Fruit fly (Drosophila melanogaster) whole organism, embryonic: ENCODE data around the gene kek6.
A peak's percentile ranks its signal among the peaks of the same experiment; 100 is the strongest.

Experiments
- Asciz ChIP-seq: fragments of 200-800 bp; sonication (Bioruptor generic); optimal IDR thresholded peaks from 2 replicates; lab custom pipeline; 2017; ENCODE audit warnings: missing biosample characterization, mild to moderate bottlenecking, missing genetic modification characterization, missing genetic modification reagents
- CG12299 ChIP-seq: fragments of 200-800 bp; sonication (Bioruptor generic); optimal IDR thresholded peaks from 2 replicates; lab custom pipeline; 2018; ENCODE audit warnings: missing biosample characterization, mild to moderate bottlenecking, missing genetic modification characterization
- CG12744 ChIP-seq: fragments of 200-800 bp; sonication (Bioruptor generic); optimal IDR thresholded peaks from 2 replicates; lab custom pipeline; 2016; ENCODE audit warnings: missing biosample characterization, missing genetic modification characterization
- CG15514 ChIP-seq: fragments of 200-800 bp; sonication (Bioruptor generic); optimal IDR thresholded peaks from 3 replicates; lab custom pipeline; 2017; ENCODE audit warnings: missing biosample characterization, missing genetic modification characterization, mild to moderate bottlenecking, moderate library complexity, missing genetic modification reagents
- CG15696 ChIP-seq: fragments of 200-800 bp; sonication (Bioruptor generic); optimal IDR thresholded peaks from 2 replicates; lab custom pipeline; 2019; ENCODE audit warnings: missing biosample characterization, mild to moderate bottlenecking, missing genetic modification characterization, moderate library complexity
- CG16815 ChIP-seq: fragments of 200-800 bp; sonication (Bioruptor generic); optimal IDR thresholded peaks from 3 replicates; lab custom pipeline; 2017; ENCODE audit warnings: missing biosample characterization, mild to moderate bottlenecking, missing genetic modification characterization
- CG17359 ChIP-seq: fragments of 200-800 bp; sonication (Bioruptor generic); optimal IDR thresholded peaks from 3 replicates; lab custom pipeline; 2018; ENCODE audit warnings: missing biosample characterization, mild to moderate bottlenecking, missing genetic modification characterization, moderate library complexity
- CG1832 ChIP-seq: fragments of 200-800 bp; sonication (Bioruptor generic); optimal IDR thresholded peaks from 2 replicates; lab custom pipeline; 2017; ENCODE audit warnings: missing biosample characterization, mild to moderate bottlenecking, missing genetic modification characterization, inconsistent platforms
- CG2199 ChIP-seq: fragments of 200-800 bp; sonication (Bioruptor generic); IDR thresholded peaks from 3 replicates; pipeline ENCODE4 v1.3.6; 2022; ENCODE audit warnings: missing biosample characterization, missing genetic modification characterization
- CG2889 ChIP-seq: fragments of 200-800 bp; sonication (Bioruptor generic); IDR thresholded peaks from 3 replicates; pipeline ENCODE4 v1.3.6; 2022; ENCODE audit warnings: missing biosample characterization, missing genetic modification characterization
- CG30403 ChIP-seq: fragments of 200-800 bp; sonication (Bioruptor generic); optimal IDR thresholded peaks from 3 replicates; lab custom pipeline; 2016; ENCODE audit warnings: missing biosample characterization, missing genetic modification characterization
- CG31441 ChIP-seq: fragments of 200-800 bp; sonication (Bioruptor generic); IDR thresholded peaks from 2 replicates; pipeline ENCODE4 v1.3.6; 2022; ENCODE audit warnings: missing biosample characterization, missing genetic modification characterization
- CG33213 ChIP-seq: fragments of 200-800 bp; sonication (Bioruptor generic); optimal IDR thresholded peaks from 3 replicates; lab custom pipeline; 2016; ENCODE audit warnings: missing biosample characterization, missing genetic modification characterization
- CG3726 ChIP-seq: fragments of 200-800 bp; sonication (Bioruptor generic); IDR thresholded peaks from 3 replicates; pipeline ENCODE4, ENCODE4 v1.3.6; 2022; ENCODE audit warnings: missing biosample characterization, missing genetic modification characterization
- CG4820 ChIP-seq: fragments of 200-800 bp; sonication (Bioruptor generic); optimal IDR thresholded peaks from 3 replicates; lab custom pipeline; 2016; ENCODE audit warnings: missing biosample characterization, missing genetic modification characterization
- CG5953 ChIP-seq: fragments of 200-800 bp; sonication (Bioruptor generic); IDR thresholded peaks from 2 replicates; pipeline ENCODE4 v1.3.6; 2022; ENCODE audit warnings: missing biosample characterization, missing genetic modification characterization
- CG6765 ChIP-seq: fragments of 200-800 bp; sonication (Bioruptor generic); optimal IDR thresholded peaks from 3 replicates; lab custom pipeline; 2017; ENCODE audit warnings: missing biosample characterization, mild to moderate bottlenecking, missing genetic modification characterization
- CG7963 ChIP-seq: fragments of 200-800 bp; sonication (Bioruptor generic); IDR thresholded peaks from 3 replicates; pipeline ENCODE4 v1.3.6; 2022; ENCODE audit warnings: missing biosample characterization, missing genetic modification characterization; ENCODE audit not compliant: partially characterized antibody
- CG8290 ChIP-seq, 3 experiments: fragments of 200-800 bp; sonication (Bioruptor generic); optimal IDR thresholded peaks; 2 replicates each; lab custom pipeline; 2016 to 2019; ENCODE audit warnings: missing biosample characterization in 3 of 3, missing genetic modification characterization in 3 of 3, mild to moderate bottlenecking in 2 of 3, moderate library complexity in 1 of 3
- CG9437 ChIP-seq: fragments of 200-800 bp; sonication (Bioruptor generic); optimal IDR thresholded peaks from 2 replicates; lab custom pipeline; 2018; ENCODE audit warnings: missing biosample characterization, mild to moderate bottlenecking, missing genetic modification characterization
- Chrac-16 ChIP-seq: fragments of 200-800 bp; sonication (Bioruptor generic); optimal IDR thresholded peaks from 3 replicates; lab custom pipeline; 2016; ENCODE audit warnings: missing biosample characterization, missing genetic modification characterization
- Dip3 ChIP-seq: fragments of 200-800 bp; sonication (Bioruptor generic); optimal IDR thresholded peaks from 3 replicates; lab custom pipeline; 2016; ENCODE audit warnings: missing biosample characterization, missing genetic modification characterization
- Gug ChIP-seq: fragments of 200-800 bp; sonication (Bioruptor generic); IDR thresholded peaks from 4 replicates; pipeline ENCODE4 v1.3.6; 2022; ENCODE audit warnings: missing biosample characterization, missing genetic modification characterization
- HmgZ ChIP-seq: fragments of 200-800 bp; sonication (Bioruptor generic); optimal IDR thresholded peaks from 2 replicates; lab custom pipeline; 2018; ENCODE audit warnings: missing biosample characterization, mild to moderate bottlenecking, missing genetic modification characterization
- Hmr ChIP-seq: fragments of 200-800 bp; sonication (Bioruptor generic); optimal IDR thresholded peaks from 3 replicates; lab custom pipeline; 2017; ENCODE audit warnings: mild to moderate bottlenecking, missing biosample characterization, missing genetic modification reagents, missing genetic modification characterization
- Hr3 ChIP-seq: fragments of 200-800 bp; sonication (Bioruptor generic); optimal IDR thresholded peaks from 3 replicates; lab custom pipeline; 2016; ENCODE audit warnings: missing biosample characterization, missing genetic modification characterization
- MTF-1 ChIP-seq: fragments of 200-800 bp; sonication (Bioruptor generic); optimal IDR thresholded peaks from 2 replicates; lab custom pipeline; 2018; ENCODE audit warnings: missing biosample characterization, mild to moderate bottlenecking, missing genetic modification characterization, borderline replicate concordance
- NC2α ChIP-seq: fragments of 200-800 bp; sonication (Bioruptor generic); optimal IDR thresholded peaks from 2 replicates; lab custom pipeline; 2016; ENCODE audit warnings: missing biosample characterization, missing genetic modification characterization
- Ptx1 ChIP-seq: fragments of 200-800 bp; sonication (Bioruptor generic); IDR thresholded peaks from 2 replicates; pipeline ENCODE4 v1.3.6; 2022; ENCODE audit warnings: missing biosample characterization, missing genetic modification characterization
- Spps ChIP-seq: fragments of 200-800 bp; sonication (Bioruptor generic); optimal IDR thresholded peaks from 2 replicates; lab custom pipeline; 2018; ENCODE audit warnings: missing biosample characterization, mild to moderate bottlenecking, missing genetic modification characterization
- Vsx1 ChIP-seq: fragments of 200-800 bp; sonication (Bioruptor generic); optimal IDR thresholded peaks from 2 replicates; lab custom pipeline; 2017; ENCODE audit warnings: missing biosample characterization, mild to moderate bottlenecking, missing genetic modification characterization, missing genetic modification reagents
- ara ChIP-seq: fragments of 200-800 bp; sonication (Bioruptor generic); IDR thresholded peaks from 2 replicates; pipeline ENCODE4 v1.3.6; 2022; ENCODE audit warnings: missing biosample characterization, missing genetic modification characterization
- bbx ChIP-seq: fragments of 200-800 bp; sonication (Bioruptor generic); IDR thresholded peaks from 2 replicates; pipeline ENCODE4 v1.3.6; 2022; ENCODE audit warnings: missing biosample characterization, missing genetic modification characterization; ENCODE audit not compliant: partially characterized antibody
- bcd ChIP-seq: fragments of 200-800 bp; sonication (Bioruptor generic); optimal IDR thresholded peaks from 2 replicates; lab custom pipeline; 2017; ENCODE audit warnings: missing biosample characterization, mild to moderate bottlenecking, missing genetic modification characterization
- crp ChIP-seq, 2 experiments: fragments of 200-800 bp; sonication (Bioruptor generic); optimal IDR thresholded peaks; 2 replicates in 1 of 2; 3 replicates in 1 of 2; lab custom pipeline; 2017; ENCODE audit warnings: missing biosample characterization in 2 of 2, missing genetic modification characterization in 2 of 2, mild to moderate bottlenecking in 1 of 2, moderate library complexity in 1 of 2
- dan ChIP-seq: fragments of 200-800 bp; sonication (Bioruptor generic); IDR thresholded peaks from 2 replicates; pipeline ENCODE4 v1.3.6; 2022; ENCODE audit warnings: missing biosample characterization, missing genetic modification characterization
- ftz-f1 ChIP-seq: fragments of 200-800 bp; sonication (Bioruptor generic); optimal IDR thresholded peaks from 2 replicates; lab custom pipeline; 2016; ENCODE audit warnings: missing biosample characterization, missing genetic modification characterization
- gro ChIP-seq: fragments of 200-800 bp; sonication (Bioruptor generic); optimal IDR thresholded peaks from 2 replicates; lab custom pipeline; 2016; ENCODE audit warnings: missing biosample characterization, missing genetic modification characterization
- hb ChIP-seq: fragments of 200-800 bp; sonication (Bioruptor generic); IDR thresholded peaks from 3 replicates; pipeline ENCODE4 v1.3.6; 2022; ENCODE audit warnings: missing biosample characterization, missing genetic modification characterization; ENCODE audit not compliant: partially characterized antibody
- kah ChIP-seq: fragments of 200-800 bp; sonication (Bioruptor generic); optimal IDR thresholded peaks from 2 replicates; lab custom pipeline; 2018; ENCODE audit warnings: missing biosample characterization, mild to moderate bottlenecking, missing genetic modification characterization
- mirr ChIP-seq: fragments of 200-800 bp; sonication (Bioruptor generic); optimal IDR thresholded peaks from 3 replicates; lab custom pipeline; 2018; ENCODE audit warnings: missing biosample characterization, mild to moderate bottlenecking, missing genetic modification characterization
- nerfin-2 ChIP-seq: fragments of 200-800 bp; sonication (Bioruptor generic); IDR thresholded peaks from 2 replicates; pipeline ENCODE4 v1.3.6; 2022; ENCODE audit warnings: missing biosample characterization, missing genetic modification characterization; ENCODE audit not compliant: partially characterized antibody
- otp ChIP-seq: fragments of 200-800 bp; sonication (Bioruptor generic); IDR thresholded peaks from 3 replicates; pipeline ENCODE4, ENCODE4 v1.3.6; 2022; ENCODE audit warnings: missing biosample characterization, missing genetic modification characterization
- pzg ChIP-seq: fragments of 200-800 bp; sonication (Bioruptor generic); optimal IDR thresholded peaks from 3 replicates; lab custom pipeline; 2018; ENCODE audit warnings: missing biosample characterization, mild to moderate bottlenecking, missing genetic modification characterization, moderate library complexity
- scrt ChIP-seq: fragments of 200-800 bp; sonication (Bioruptor generic); optimal IDR thresholded peaks from 2 replicates; lab custom pipeline; 2018; ENCODE audit warnings: missing biosample characterization, mild to moderate bottlenecking, missing genetic modification characterization, moderate library complexity
- shn ChIP-seq: fragments of 200-800 bp; sonication (Bioruptor generic); optimal IDR thresholded peaks from 3 replicates; lab custom pipeline; 2016; ENCODE audit warnings: missing biosample characterization, missing genetic modification characterization
- sqz ChIP-seq: fragments of 200-800 bp; sonication (Bioruptor generic); optimal IDR thresholded peaks from 3 replicates; lab custom pipeline; 2018; ENCODE audit warnings: missing biosample characterization, mild to moderate bottlenecking, missing genetic modification characterization
- tin ChIP-seq: fragments of 200-800 bp; sonication (Bioruptor generic); optimal IDR thresholded peaks from 3 replicates; lab custom pipeline; 2016; ENCODE audit warnings: missing biosample characterization, missing genetic modification characterization
- vfl ChIP-seq: fragments of 200-800 bp; sonication (Bioruptor generic); optimal IDR thresholded peaks from 2 replicates; lab custom pipeline; 2016; ENCODE audit warnings: missing biosample characterization, missing genetic modification characterization

Gene kek6

dm6 chr3R:31588374-31588773, 33.6 kb upstream of the kek6 start, which contains the start of gene CG1635 (continued):
- TF ChIP-seq Gug = peak; percentile 96
- peak; percentile 99 for TF ChIP-seq CG5953 (GFP tag; lab: Robert Waterston, UW)
- TF ChIP-seq CG33213 (GFP tag; lab: Kevin White, UChicago) = peak; percentile 93
- TF ChIP-seq CG12744 (GFP tag; lab: Kevin White, UChicago) = peak; percentile 99
- peak; percentile 99 for TF ChIP-seq sqz (GFP tag; lab: Kevin White, UChicago)
- TF ChIP-seq NC2α = peak; percentile 97
- peak; percentile 100 for TF ChIP-seq Hmr
- peak; percentile 98 for TF ChIP-seq CG4820 (GFP tag; lab: Kevin White, UChicago)
- peak; percentile 99 for TF ChIP-seq ara (GFP tag; lab: Robert Waterston, UW)
- peak; percentile 98 for TF ChIP-seq scrt (GFP tag; lab: Kevin White, UChicago)
- TF ChIP-seq MTF-1 = peak; percentile 99
- TF ChIP-seq CG8290 (GFP tag; optimal IDR thresholded peaks at IDR 0.05; lab: Kevin White, UChicago) = peak; percentile 96
- peak; percentile 95 to 99 for TF ChIP-seq CG8290 (tag; optimal IDR thresholded peaks at IDR 0.05; lab: Kevin White, UChicago)
- TF ChIP-seq CG12299 (tag; lab: Kevin White, UChicago) = peak; percentile 100
- TF ChIP-seq CG6765 = peak; percentile 100
- TF ChIP-seq ftz-f1 (GFP tag; lab: Kevin White, UChicago) = peak; percentile 90
- peak; percentile 96 for TF ChIP-seq CG9437 (GFP tag; lab: Kevin White, UChicago)
- peak; percentile 99 for TF ChIP-seq otp (GFP tag; lab: Robert Waterston, UW)
- TF ChIP-seq CG16815 (GFP tag; lab: Kevin White, UChicago) = peak; percentile 98
- TF ChIP-seq crp (GFP tag; optimal IDR thresholded peaks at IDR 0.05; lab: Kevin White, UChicago) = peak; percentile 69 to 93
- TF ChIP-seq vfl = peak; percentile 97
- TF ChIP-seq Chrac-16 (GFP tag; lab: Kevin White, UChicago) = peak; percentile 98
- TF ChIP-seq mirr (GFP tag; lab: Kevin White, UChicago) = peak; percentile 99
- peak; percentile 99 for TF ChIP-seq Dip3 (GFP tag; lab: Kevin White, UChicago)
- peak; percentile 99 for TF ChIP-seq CG30403
- TF ChIP-seq CG3726 (GFP tag; lab: Robert Waterston, UW) = peak; percentile 98
- TF ChIP-seq HmgZ (tag; lab: Kevin White, UChicago) = peak; percentile 100
- TF ChIP-seq CG7963 (GFP tag; lab: Robert Waterston, UW) = peak; percentile 43; the same call in 1 of the 3 replicates
- TF ChIP-seq CG17359 (tag; lab: Kevin White, UChicago) = peak; percentile 100
- peak; percentile 54; the same call in 1 of the 3 replicates for TF ChIP-seq hb (GFP tag; lab: Robert Waterston, UW)
- peak; percentile 98 for TF ChIP-seq Vsx1
- TF ChIP-seq dan (GFP tag; lab: Robert Waterston, UW) = peak; percentile 90
- TF ChIP-seq kah = peak; percentile 99
- TF ChIP-seq CG1832 (GFP tag; lab: Kevin White, UChicago) = no peak
- TF ChIP-seq CG15514 (GFP tag; lab: Kevin White, UChicago) = peak; percentile 96
- TF ChIP-seq CG15696 = peak; percentile 98
- TF ChIP-seq pzg (GFP tag; lab: Kevin White, UChicago) = peak; percentile 40
- TF ChIP-seq Spps (tag; lab: Kevin White, UChicago) = peak; percentile 100
- peak; percentile 100 for TF ChIP-seq Asciz (GFP tag; lab: Kevin White, UChicago)
- TF ChIP-seq Hr3 (GFP tag; lab: Kevin White, UChicago) = peak; percentile 99
- TF ChIP-seq CG2889 (GFP tag; lab: Robert Waterston, UW) = peak; percentile 98
- peak; percentile 74 for TF ChIP-seq nerfin-2 (GFP tag; lab: Robert Waterston, UW)
- peak; percentile 100 for TF ChIP-seq CG31441
- peak; percentile 97 for TF ChIP-seq shn (GFP tag; lab: Kevin White, UChicago)
- peak; percentile 99 for TF ChIP-seq gro
- peak; percentile 99 for TF ChIP-seq bcd (GFP tag; lab: Kevin White, UChicago)
- peak; percentile 99 for TF ChIP-seq Ptx1
- peak; percentile 99 for TF ChIP-seq CG2199 (GFP tag; lab: Robert Waterston, UW)
- peak; percentile 49 for TF ChIP-seq bbx
- peak; percentile 99 for TF ChIP-seq tin (GFP tag; lab: Kevin White, UChicago)
